Worm (Caenorhabditis elegans) whole organism, L3 larva: ENCODE data around the gene str-3.
A peak's percentile ranks its signal among the peaks of the same experiment; 100 is the strongest.

Experiments
- R02D3.7 ChIP-seq: fragments of 150-350 bp; optimal IDR thresholded peaks from 2 replicates; lab custom pipeline; 2014; ENCODE audit warnings: missing biosample characterization, missing genetic modification characterization
- ZK546.5 ChIP-seq: sonication (generic microtip); optimal IDR thresholded peaks from 2 replicates; lab custom pipeline; 2017; ENCODE audit warnings: missing biosample characterization, missing genetic modification characterization
- aly-2 ChIP-seq: fragments of 150-350 bp; optimal IDR thresholded peaks from 2 replicates; lab custom pipeline; 2014; ENCODE audit warnings: missing biosample characterization, missing genetic modification characterization
- ama-1 ChIP-seq: fragments of 150-350 bp; optimal IDR thresholded peaks from 2 replicates; lab custom pipeline; 2018
- ceh-16 ChIP-seq: sonication (generic microtip); optimal IDR thresholded peaks from 2 replicates; lab custom pipeline; 2017; ENCODE audit warnings: missing biosample characterization, missing genetic modification characterization
- ceh-28 ChIP-seq: fragments of 150-350 bp; optimal IDR thresholded peaks from 2 replicates; lab custom pipeline; 2014; ENCODE audit warnings: missing biosample characterization, missing genetic modification reagents, missing genetic modification characterization
- ceh-82 ChIP-seq: fragments of 150-350 bp; optimal IDR thresholded peaks from 2 replicates; lab custom pipeline; 2014; ENCODE audit warnings: missing biosample characterization, missing genetic modification characterization
- ceh-9 ChIP-seq: sonication (generic microtip); optimal IDR thresholded peaks from 2 replicates; lab custom pipeline; 2018; ENCODE audit warnings: missing biosample characterization, missing genetic modification characterization
- daf-12 ChIP-seq: fragments of 150-350 bp; optimal IDR thresholded peaks from 2 replicates; lab custom pipeline; 2014; ENCODE audit warnings: missing biosample characterization, missing genetic modification reagents, missing genetic modification characterization
- egl-27 ChIP-seq: sonication (generic microtip); optimal IDR thresholded peaks from 4 replicates; lab custom pipeline; 2017; ENCODE audit warnings: missing biosample characterization, missing genetic modification reagents, missing genetic modification characterization
- egl-5 ChIP-seq: fragments of 150-350 bp; optimal IDR thresholded peaks from 2 replicates; lab custom pipeline; 2017; ENCODE audit warnings: missing biosample characterization, missing genetic modification reagents, missing genetic modification characterization, inconsistent platforms
- elt-1 ChIP-seq: fragments of 150-350 bp; optimal IDR thresholded peaks from 2 replicates; lab custom pipeline; 2014; ENCODE audit warnings: missing biosample characterization, missing genetic modification characterization
- elt-2 ChIP-seq: sonication (generic microtip); optimal IDR thresholded peaks from 2 replicates; lab custom pipeline; 2016; ENCODE audit warnings: missing genetic modification reagents, mild to moderate bottlenecking, missing genetic modification characterization, missing compliant biosample characterization
- elt-3 ChIP-seq, 3 experiments: fragments of 150-350 bp in 1 of 3; sonication (generic microtip) in 2 of 3; optimal IDR thresholded peaks; 2 replicates in 2 of 3; 4 replicates in 1 of 3; lab custom pipeline; 2014 to 2017; ENCODE audit warnings: missing biosample characterization in 3 of 3, missing genetic modification characterization in 3 of 3
- eor-1 ChIP-seq, 2 experiments: fragments of 150-350 bp; optimal IDR thresholded peaks; 2 replicates each; lab custom pipeline; 2014 to 2018; ENCODE audit warnings: missing biosample characterization in 2 of 2, missing genetic modification characterization in 2 of 2
- fkh-10 ChIP-seq: sonication (generic microtip); optimal IDR thresholded peaks from 2 replicates; lab custom pipeline; 2017; ENCODE audit warnings: missing biosample characterization, missing genetic modification reagents, missing genetic modification characterization
- fos-1 ChIP-seq: fragments of 150-350 bp; optimal IDR thresholded peaks from 2 replicates; lab custom pipeline; 2014; ENCODE audit warnings: missing biosample characterization, missing genetic modification characterization
- jun-1 ChIP-seq: fragments of 150-350 bp; optimal IDR thresholded peaks from 2 replicates; lab custom pipeline; 2014; ENCODE audit warnings: missing biosample characterization, missing genetic modification reagents, missing genetic modification characterization
- lsy-12 ChIP-seq: sonication (generic microtip); optimal IDR thresholded peaks from 2 replicates; lab custom pipeline; 2016; ENCODE audit warnings: mild to moderate bottlenecking, missing genetic modification characterization, missing compliant biosample characterization
- mdl-1 ChIP-seq: fragments of 150-350 bp; optimal IDR thresholded peaks from 2 replicates; lab custom pipeline; 2014; ENCODE audit warnings: missing biosample characterization, missing genetic modification characterization
- mml-1 ChIP-seq: fragments of 150-350 bp; sonication (generic microtip); optimal IDR thresholded peaks from 3 replicates; lab custom pipeline; 2014; ENCODE audit warnings: missing biosample characterization, missing genetic modification characterization
- nfya-1 ChIP-seq: sonication (generic microtip); optimal IDR thresholded peaks from 2 replicates; lab custom pipeline; 2017; ENCODE audit warnings: missing genetic modification characterization, mild to moderate bottlenecking, missing compliant biosample characterization, antibody characterized with exemption, moderate library complexity; ENCODE audit not compliant: insufficient read depth
- nhr-11 ChIP-seq: fragments of 150-350 bp; optimal IDR thresholded peaks from 2 replicates; lab custom pipeline; 2014; ENCODE audit warnings: missing biosample characterization, missing genetic modification characterization
- nhr-12 ChIP-seq: fragments of 150-350 bp; optimal IDR thresholded peaks from 2 replicates; lab custom pipeline; 2014; ENCODE audit warnings: missing biosample characterization, missing genetic modification characterization
- nhr-23 ChIP-seq: fragments of 150-350 bp; optimal IDR thresholded peaks from 2 replicates; lab custom pipeline; 2014; ENCODE audit warnings: missing biosample characterization, missing genetic modification reagents, missing genetic modification characterization
- nhr-237 ChIP-seq: fragments of 150-350 bp; optimal IDR thresholded peaks from 2 replicates; lab custom pipeline; 2014; ENCODE audit warnings: missing biosample characterization, missing genetic modification characterization
- nhr-25 ChIP-seq: sonication (generic microtip); optimal IDR thresholded peaks from 2 replicates; lab custom pipeline; 2017; ENCODE audit warnings: missing biosample characterization, missing genetic modification characterization
- nhr-28 ChIP-seq: fragments of 150-350 bp; optimal IDR thresholded peaks from 2 replicates; lab custom pipeline; 2014; ENCODE audit warnings: missing biosample characterization, missing genetic modification characterization
- nhr-43 ChIP-seq: sonication (generic microtip); optimal IDR thresholded peaks from 2 replicates; lab custom pipeline; 2016; ENCODE audit warnings: mild to moderate bottlenecking, missing genetic modification characterization, missing compliant biosample characterization; ENCODE audit not compliant: poor library complexity, severe bottlenecking
- nhr-67 ChIP-seq: fragments of 150-350 bp; optimal IDR thresholded peaks from 2 replicates; lab custom pipeline; 2014; ENCODE audit warnings: missing biosample characterization, missing genetic modification characterization
- nhr-76 ChIP-seq: fragments of 150-350 bp; sonication (generic microtip); optimal IDR thresholded peaks from 5 replicates; lab custom pipeline; 2014; ENCODE audit warnings: missing biosample characterization, missing genetic modification characterization
- nhr-77 ChIP-seq: fragments of 150-350 bp; optimal IDR thresholded peaks from 2 replicates; lab custom pipeline; 2014; ENCODE audit warnings: missing biosample characterization, missing genetic modification characterization
- pha-4 ChIP-seq: fragments of 150-350 bp; optimal IDR thresholded peaks from 2 replicates; lab custom pipeline; 2014; ENCODE audit warnings: missing biosample characterization, missing genetic modification reagents, missing genetic modification characterization
- pqm-1 ChIP-seq: fragments of 150-350 bp; optimal IDR thresholded peaks from 2 replicates; lab custom pipeline; 2017; ENCODE audit warnings: missing biosample characterization, missing genetic modification characterization, inconsistent platforms
- skn-1 ChIP-seq: fragments of 150-350 bp; optimal IDR thresholded peaks from 2 replicates; lab custom pipeline; 2014; ENCODE audit warnings: missing biosample characterization, missing genetic modification characterization
- snpc-4 ChIP-seq: fragments of 150-350 bp; optimal IDR thresholded peaks from 2 replicates; lab custom pipeline; 2014; ENCODE audit warnings: missing biosample characterization, missing genetic modification characterization
- tbx-2 ChIP-seq: sonication (generic microtip); optimal IDR thresholded peaks from 2 replicates; lab custom pipeline; 2016; ENCODE audit warnings: mild to moderate bottlenecking, missing genetic modification characterization, missing compliant biosample characterization
- unc-62 ChIP-seq: fragments of 150-350 bp; sonication (generic microtip); optimal IDR thresholded peaks from 4 replicates; lab custom pipeline; 2014; ENCODE audit warnings: missing biosample characterization, missing genetic modification reagents, missing genetic modification characterization
- zag-1 ChIP-seq: fragments of 150-350 bp; optimal IDR thresholded peaks from 2 replicates; lab custom pipeline; 2014; ENCODE audit warnings: missing biosample characterization, missing genetic modification characterization
- ztf-4 ChIP-seq: fragments of 150-350 bp; optimal IDR thresholded peaks from 2 replicates; lab custom pipeline; 2014; ENCODE audit warnings: missing biosample characterization, missing genetic modification characterization

Gene str-3

ce11 chrIV:11148788-11149366 is 48.7 kb upstream of the str-3 start:
- TF ChIP-seq fkh-10 (GFP tag; lab: Kevin White, UChicago) (no peak), ceh-82 (tag; lab: Kevin White, UChicago) (no peak), pha-4 (peak; percentile 11), pqm-1 (tag; lab: Kevin White, UChicago) (peak; percentile 45), aly-2 (tag; lab: Kevin White, UChicago) (no peak), nfya-1 (tag; lab: Kevin White, UChicago) (peak; percentile 27), skn-1 (tag; lab: Kevin White, UChicago) (no peak), mml-1 (tag; lab: Kevin White, UChicago) (peak; percentile 79), elt-2 (peak; percentile 25), nhr-67 (tag; lab: Kevin White, UChicago) (no peak), mdl-1 (tag; lab: Kevin White, UChicago) (no peak), fos-1 (tag; lab: Kevin White, UChicago) (no peak), daf-12 (tag; lab: Kevin White, UChicago) (no peak), ceh-9 (tag; lab: Kevin White, UChicago) (no peak), ZK546.5 (tag; lab: Kevin White, UChicago) (no peak), tbx-2 (tag; lab: Kevin White, UChicago) (no peak), elt-1 (tag; lab: Kevin White, UChicago) (no peak), nhr-76 (tag; lab: Kevin White, UChicago) (no peak), ceh-16 (tag; lab: Kevin White, UChicago) (no peak), jun-1 (tag; lab: Kevin White, UChicago) (no peak), eor-1 (tag; optimal IDR thresholded peaks at IDR 0.05; lab: Kevin White, UChicago) (no peak), nhr-28 (tag; lab: Kevin White, UChicago) (no peak), snpc-4 (tag; lab: Kevin White, UChicago) (no peak), ama-1 (lab: Kevin White, UChicago) (peak; percentile 58), nhr-43 (tag; lab: Kevin White, UChicago) (peak; percentile 20)
- TF ChIP-seq, all 47 proteins: peak for 7

- no peak for TF ChIP-seq nhr-67 (tag; lab: Kevin White, UChicago)
- no peak for TF ChIP-seq ztf-4 (tag; lab: Kevin White, UChicago)
- no peak for TF ChIP-seq nfya-1 (tag; lab: Kevin White, UChicago)
- no peak for TF ChIP-seq nhr-25 (tag; lab: Kevin White, UChicago)
- peak; percentile 46 for TF ChIP-seq ZK546.5 (tag; lab: Kevin White, UChicago)
- TF ChIP-seq elt-1 (tag; lab: Kevin White, UChicago) = peak; percentile 17
- TF ChIP-seq unc-62 (GFP tag; lab: Kevin White, UChicago) = no peak
- TF ChIP-seq nhr-77 (tag; lab: Kevin White, UChicago) = no peak
- TF ChIP-seq zag-1 (tag; lab: Kevin White, UChicago) = peak; percentile 62
- TF ChIP-seq pha-4 = peak; percentile 25
- peak; percentile 16 for TF ChIP-seq ceh-28 (tag; lab: Kevin White, UChicago)
- no peak for TF ChIP-seq egl-27
- no peak for TF ChIP-seq elt-3 (tag; optimal IDR thresholded peaks at IDR 0.05; lab: Kevin White, UChicago)
- peak; percentile 61 for TF ChIP-seq ama-1 (lab: Kevin White, UChicago)
- TF ChIP-seq nhr-237 (tag; lab: Kevin White, UChicago) = no peak
- TF ChIP-seq mdl-1 (tag; lab: Kevin White, UChicago) = no peak
- TF ChIP-seq elt-2 = peak; percentile 19
- TF ChIP-seq pqm-1 (tag; lab: Kevin White, UChicago) = no peak
- peak; percentile 20 for TF ChIP-seq aly-2 (tag; lab: Kevin White, UChicago)
- TF ChIP-seq tbx-2 (tag; lab: Kevin White, UChicago) = peak; percentile 49
- TF ChIP-seq ceh-9 (tag; lab: Kevin White, UChicago) = no peak
- TF ChIP-seq ceh-16 (tag; lab: Kevin White, UChicago) = peak; percentile 10
- peak; percentile 17 for TF ChIP-seq nhr-12
- no peak for TF ChIP-seq eor-1 (tag; optimal IDR thresholded peaks at IDR 0.05; lab: Kevin White, UChicago)
- TF ChIP-seq nhr-23 (tag; lab: Kevin White, UChicago) = peak; percentile 16
- no peak for TF ChIP-seq nhr-11 (tag; lab: Kevin White, UChicago)
- no peak for TF ChIP-seq egl-5 (tag; lab: Kevin White, UChicago)
- peak; percentile 67 for TF ChIP-seq nhr-43 (tag; lab: Kevin White, UChicago)
- TF ChIP-seq daf-12 (tag; lab: Kevin White, UChicago) = no peak
- TF ChIP-seq R02D3.7 (tag; lab: Kevin White, UChicago) = peak; percentile 49
- TF ChIP-seq lsy-12 (tag; lab: Kevin White, UChicago) = peak; percentile 65
- no peak for TF ChIP-seq snpc-4 (tag; lab: Kevin White, UChicago)
Measured at ce11 chrIV:11146962-11147470, 46.8 kb upstream of the str-3 start, which contains the start of gene pigq-1. pigq-1 (minus strand) TSS chrIV:11147247.
